Worm (Caenorhabditis elegans) whole organism, L1 larva: ENCODE measurements around the gene nhr-268.

Source experiments
- F16B12.6 ChIP-seq: fragments of 150-350 bp; optimal IDR thresholded peaks from 2 replicates; lab custom pipeline; 2014; ENCODE audit warnings: missing biosample characterization, missing genetic modification characterization
- aly-2 ChIP-seq: fragments of 150-350 bp; optimal IDR thresholded peaks from 2 replicates; lab custom pipeline; 2014; ENCODE audit warnings: missing biosample characterization, missing genetic modification characterization
- ama-1 ChIP-seq: fragments of 150-350 bp; optimal IDR thresholded peaks from 2 replicates; lab custom pipeline; 2014
- blmp-1 ChIP-seq: fragments of 150-350 bp; optimal IDR thresholded peaks from 2 replicates; lab custom pipeline; 2014; ENCODE audit warnings: missing biosample characterization, missing genetic modification characterization
- ceh-63 ChIP-seq: fragments of 200-800 bp; sonication (Bioruptor generic); optimal IDR thresholded peaks from 2 replicates; lab custom pipeline; 2018; ENCODE audit warnings: mild to moderate bottlenecking, missing genetic modification characterization, missing compliant biosample characterization
- ces-1 ChIP-seq: fragments of 150-350 bp; optimal IDR thresholded peaks from 2 replicates; lab custom pipeline; 2014; ENCODE audit warnings: missing biosample characterization, missing genetic modification reagents, missing genetic modification characterization
- efl-3 ChIP-seq: fragments of 200-800 bp; sonication (Bioruptor generic); optimal IDR thresholded peaks from 2 replicates; lab custom pipeline; 2018; ENCODE audit warnings: mild to moderate bottlenecking, missing genetic modification characterization, missing compliant biosample characterization
- egl-27 ChIP-seq, 2 experiments: fragments of 150-350 bp in 1 of 2; sonication (generic microtip); optimal IDR thresholded peaks; 3 replicates each; lab custom pipeline; 2017 to 2018; ENCODE audit warnings: missing biosample characterization in 2 of 2, missing genetic modification characterization in 2 of 2, missing genetic modification reagents in 2 of 2
- elt-2 ChIP-seq: sonication (generic microtip); optimal IDR thresholded peaks from 2 replicates; lab custom pipeline; 2016; ENCODE audit warnings: missing genetic modification characterization, mild to moderate bottlenecking, inconsistent platforms, missing compliant biosample characterization, missing genetic modification reagents
- elt-3 ChIP-seq, 6 experiments: fragments of 150-350 bp in 1 of 6; sonication (generic microtip); optimal IDR thresholded peaks; 2 replicates each; lab custom pipeline; 2017 to 2018; ENCODE audit warnings: missing biosample characterization in 6 of 6, missing genetic modification characterization in 6 of 6, inconsistent platforms in 1 of 6
- ets-5 ChIP-seq: fragments of 200-800 bp; sonication (Bioruptor generic); IDR thresholded peaks from 2 replicates; pipeline ENCODE4 v1.3.6; 2022; ENCODE audit warnings: missing genetic modification characterization, missing compliant biosample characterization
- fkh-8 ChIP-seq: sonication (generic microtip); optimal IDR thresholded peaks from 2 replicates; lab custom pipeline; 2016; ENCODE audit warnings: mild to moderate bottlenecking, missing genetic modification characterization, missing compliant biosample characterization
- fos-1 ChIP-seq: fragments of 150-350 bp; optimal IDR thresholded peaks from 2 replicates; lab custom pipeline; 2014; ENCODE audit warnings: missing biosample characterization, missing genetic modification characterization
- hlh-17 ChIP-seq: fragments of 200-800 bp; sonication (Bioruptor generic); optimal IDR thresholded peaks from 2 replicates; lab custom pipeline; 2018; ENCODE audit warnings: missing genetic modification characterization, mild to moderate bottlenecking, missing compliant biosample characterization, moderate library complexity, borderline replicate concordance
- hlh-4 ChIP-seq: sonication (generic microtip); optimal IDR thresholded peaks from 2 replicates; lab custom pipeline; 2016; ENCODE audit warnings: mild to moderate bottlenecking, missing genetic modification characterization, missing compliant biosample characterization
- hpl-2 ChIP-seq: fragments of 150-350 bp; optimal IDR thresholded peaks from 2 replicates; lab custom pipeline; 2014; ENCODE audit warnings: missing biosample characterization, missing genetic modification reagents, missing genetic modification characterization
- irx-1 ChIP-seq: sonication (generic microtip); optimal IDR thresholded peaks from 2 replicates; lab custom pipeline; 2016; ENCODE audit warnings: missing genetic modification characterization, missing compliant biosample characterization
- isw-1 ChIP-seq: fragments of 200-800 bp; sonication (Bioruptor generic); IDR thresholded peaks from 2 replicates; pipeline ENCODE4 v1.3.6; 2022; ENCODE audit warnings: missing genetic modification characterization, missing compliant biosample characterization
- lin-13 ChIP-seq: fragments of 150-350 bp; optimal IDR thresholded peaks from 2 replicates; lab custom pipeline; 2014; ENCODE audit warnings: missing biosample characterization, missing genetic modification reagents, missing genetic modification characterization
- lin-14 ChIP-seq: fragments of 200-800 bp; sonication (Bioruptor generic); optimal IDR thresholded peaks from 2 replicates; lab custom pipeline; 2018; ENCODE audit warnings: mild to moderate bottlenecking, missing genetic modification characterization, moderate library complexity, missing compliant biosample characterization
- lin-15B ChIP-seq: fragments of 150-350 bp; sonication (generic microtip); optimal IDR thresholded peaks from 3 replicates; lab custom pipeline; 2014; ENCODE audit warnings: missing biosample characterization, missing genetic modification characterization
- lir-3 ChIP-seq: sonication (generic microtip); optimal IDR thresholded peaks from 2 replicates; lab custom pipeline; 2016; ENCODE audit warnings: mild to moderate bottlenecking, missing genetic modification characterization, moderate library complexity, missing compliant biosample characterization; ENCODE audit not compliant: poor library complexity
- lsy-2 ChIP-seq, 2 experiments: fragments of 150-350 bp; optimal IDR thresholded peaks; 2 replicates each; lab custom pipeline; 2014; ENCODE audit warnings: missing biosample characterization in 2 of 2, missing genetic modification characterization in 2 of 2
- nhr-19 ChIP-seq: fragments of 200-800 bp; sonication (Bioruptor generic); conservative IDR thresholded peaks from 2 replicates; pipeline ENCODE4 v1.3.6; 2022; ENCODE audit warnings: missing genetic modification characterization, missing compliant biosample characterization
- nhr-20 ChIP-seq: sonication (generic microtip); optimal IDR thresholded peaks from 2 replicates; lab custom pipeline; 2016; ENCODE audit warnings: mild to moderate bottlenecking, missing genetic modification characterization, missing compliant biosample characterization
- nhr-71 ChIP-seq: sonication (generic microtip); optimal IDR thresholded peaks from 2 replicates; lab custom pipeline; 2016; ENCODE audit warnings: mild to moderate bottlenecking, missing genetic modification characterization, moderate library complexity, missing compliant biosample characterization
- nhr-77 ChIP-seq: fragments of 150-350 bp; optimal IDR thresholded peaks from 2 replicates; lab custom pipeline; 2014; ENCODE audit warnings: missing biosample characterization, missing genetic modification characterization
- pqm-1 ChIP-seq: sonication (generic microtip); optimal IDR thresholded peaks from 3 replicates; lab custom pipeline; 2017; ENCODE audit warnings: missing biosample characterization, missing genetic modification characterization
- snu-23 ChIP-seq: sonication (generic microtip); optimal IDR thresholded peaks from 2 replicates; lab custom pipeline; 2016; ENCODE audit warnings: missing genetic modification characterization, missing compliant biosample characterization
- swsn-7 ChIP-seq: sonication (generic microtip); optimal IDR thresholded peaks from 2 replicates; lab custom pipeline; 2016; ENCODE audit warnings: missing genetic modification characterization, missing compliant biosample characterization
- tbx-2 ChIP-seq: sonication (generic microtip); optimal IDR thresholded peaks from 2 replicates; lab custom pipeline; 2016; ENCODE audit warnings: missing genetic modification characterization, missing compliant biosample characterization
- unc-130 ChIP-seq: fragments of 150-350 bp; optimal IDR thresholded peaks from 2 replicates; lab custom pipeline; 2017; ENCODE audit warnings: missing biosample characterization, missing genetic modification characterization, inconsistent platforms
- unc-30 ChIP-seq: sonication (generic microtip); optimal IDR thresholded peaks from 2 replicates; lab custom pipeline; 2017; ENCODE audit warnings: missing biosample characterization, missing genetic modification characterization
- unc-62 ChIP-seq: fragments of 150-350 bp; optimal IDR thresholded peaks from 2 replicates; lab custom pipeline; 2014; ENCODE audit warnings: missing biosample characterization, missing genetic modification reagents, missing genetic modification characterization
- vab-15 ChIP-seq: sonication (generic microtip); optimal IDR thresholded peaks from 2 replicates; lab custom pipeline; 2017; ENCODE audit warnings: missing genotype, mild to moderate bottlenecking, missing genetic modification characterization, missing compliant biosample characterization
- zip-4 ChIP-seq: fragments of 200-800 bp; sonication (Bioruptor generic); optimal IDR thresholded peaks from 2 replicates; lab custom pipeline; 2018; ENCODE audit warnings: mild to moderate bottlenecking, missing genetic modification characterization, moderate library complexity, missing compliant biosample characterization
- ztf-4 ChIP-seq: fragments of 150-350 bp; optimal IDR thresholded peaks from 2 replicates; lab custom pipeline; 2014; ENCODE audit warnings: missing biosample characterization, missing genetic modification characterization

Gene nhr-268

ce11 chrV:15721431-15721830 is 31.4 kb downstream of the nhr-268 start:
- TF ChIP-seq isw-1 (GFP tag; lab: Robert Waterston, UW) = no peak
- no peak for TF ChIP-seq tbx-2 (tag; lab: Kevin White, UChicago)
- TF ChIP-seq swsn-7 = no peak
- no peak for TF ChIP-seq elt-3 (tag; optimal IDR thresholded peaks at IDR 0.05; lab: Kevin White, UChicago)
- TF ChIP-seq fkh-8 (tag; lab: Kevin White, UChicago) = no peak
- TF ChIP-seq hlh-4 = peak; percentile 95
- TF ChIP-seq, all 84 proteins: peak for 1

- TF ChIP-seq ces-1 (GFP tag; lab: Kevin White, UChicago) (no peak), aly-2 (tag; lab: Kevin White, UChicago) (no peak), egl-27 (tag; optimal IDR thresholded peaks at IDR 0.05; lab: Kevin White, UChicago) (no peak), zip-4 (GFP tag; lab: Kevin White, UChicago) (no peak), snu-23 (GFP tag; lab: Kevin White, UChicago) (no peak), irx-1 (no peak), efl-3 (GFP tag; lab: Kevin White, UChicago) (no peak), lin-13 (GFP tag; lab: Kevin White, UChicago) (no peak), pqm-1 (tag; lab: Kevin White, UChicago) (no peak), elt-3 (tag; optimal IDR thresholded peaks at IDR 0.05; lab: Kevin White, UChicago) (no peak), hlh-17 (GFP tag; lab: Kevin White, UChicago) (no peak), F16B12.6 (tag; lab: Kevin White, UChicago) (no peak), unc-30 (tag; lab: Kevin White, UChicago) (no peak), ceh-63 (GFP tag; lab: Kevin White, UChicago) (no peak), nhr-19 (GFP tag; lab: Robert Waterston, UW) (no peak), ztf-4 (tag; lab: Kevin White, UChicago) (no peak), nhr-20 (tag; lab: Kevin White, UChicago) (no peak), blmp-1 (no peak), ets-5 (GFP tag; lab: Robert Waterston, UW) (no peak)
Observed at ce11 chrV:15721888-15722287, 31.8 kb downstream of the nhr-268 start, which contains the start of gene srh-140. Gene srh-140 (plus strand): TSS chrV:15722188.

ce11 chrV:15726610-15727009 is 36.6 kb downstream of the nhr-268 start, which contains the start of the genes irld-57 and sfxn-1.3:
Gene irld-57 (minus strand): TSS chrV:15726710.
Gene sfxn-1.3 (plus strand): TSS chrV:15726841.
- TF ChIP-seq lin-15B (tag; lab: Kevin White, UChicago) (no peak), unc-62 (no peak), unc-130 (tag; lab: Kevin White, UChicago) (no peak), fos-1 (tag; lab: Kevin White, UChicago) (no peak)

- TF ChIP-seq nhr-71 (tag; lab: Kevin White, UChicago) (no peak), hpl-2 (GFP tag; lab: Kevin White, UChicago) (no peak), swsn-7 (no peak), ama-1 (lab: Kevin White, UChicago) (no peak), lsy-2 (tag; optimal IDR thresholded peaks at IDR 0.05; lab: Kevin White, UChicago) (no peak), egl-27 (tag; optimal IDR thresholded peaks at IDR 0.05; lab: Kevin White, UChicago) (no peak), elt-2 (tag; lab: Kevin White, UChicago) (no peak), lir-3 (tag; lab: Kevin White, UChicago) (no peak), nhr-77 (tag; lab: Kevin White, UChicago) (no peak), isw-1 (GFP tag; lab: Robert Waterston, UW) (no peak), vab-15 (tag; lab: Kevin White, UChicago) (no peak), lin-14 (GFP tag; lab: Kevin White, UChicago) (no peak), unc-62 (no peak)
Observed at ce11 chrV:15730459-15730858, 40.4 kb downstream of the nhr-268 start, which contains the start of gene Y6E2A.10. Gene Y6E2A.10 (minus strand): TSS chrV:15730559.
